Worm (Caenorhabditis elegans) whole organism, late embryonic: ENCODE results near the gene T19B10.12.

Experiments
- ceh-6 ChIP-seq: fragments of 200-800 bp; sonication (Bioruptor generic); optimal IDR thresholded peaks from 2 replicates; lab custom pipeline; 2018; ENCODE audit warnings: mild to moderate bottlenecking, missing genetic modification characterization, missing compliant biosample characterization
- pag-3 ChIP-seq: sonication (generic microtip); optimal IDR thresholded peaks from 2 replicates; lab custom pipeline; 2016; ENCODE audit warnings: missing compliant biosample characterization, missing genetic modification characterization, borderline replicate concordance
- pqm-1 ChIP-seq: sonication (generic microtip); optimal IDR thresholded peaks from 2 replicates; lab custom pipeline; 2016; ENCODE audit warnings: missing genetic modification characterization, missing compliant biosample characterization
- pros-1 ChIP-seq: fragments of 150-350 bp; optimal IDR thresholded peaks from 2 replicates; lab custom pipeline; 2014; ENCODE audit warnings: missing biosample characterization, missing genetic modification reagents, missing genetic modification characterization
- rnt-1 ChIP-seq: sonication (generic microtip); optimal IDR thresholded peaks from 2 replicates; lab custom pipeline; 2016; ENCODE audit warnings: missing genetic modification characterization, missing compliant biosample characterization
- unc-55 ChIP-seq: sonication (generic microtip); optimal IDR thresholded peaks from 2 replicates; lab custom pipeline; 2017; ENCODE audit warnings: missing biosample characterization, missing genetic modification reagents, missing genetic modification characterization

DNA sequence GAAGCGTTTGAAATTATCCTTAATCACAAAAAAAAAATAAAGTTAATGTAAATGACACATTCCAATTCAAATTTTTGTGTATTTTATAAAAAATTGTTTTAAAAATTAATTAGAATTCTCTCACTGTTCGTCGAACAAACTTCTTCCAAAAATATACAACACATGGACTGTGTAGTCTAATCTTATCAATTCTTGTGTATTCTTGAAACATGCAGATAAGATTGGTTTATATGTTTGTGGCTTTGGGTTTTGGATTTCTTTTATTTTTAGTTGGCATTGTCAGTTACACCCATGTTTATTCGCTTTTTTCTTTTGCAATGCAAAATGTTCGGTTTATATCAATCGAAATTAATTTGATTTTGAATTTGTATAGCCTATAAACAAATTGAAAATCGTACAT lies 30.4 kb upstream of the T19B10.12 start:
- TF ChIP-seq rnt-1 = no peak
- no peak for TF ChIP-seq pag-3
- no peak for TF ChIP-seq ceh-6 (GFP tag; lab: Kevin White, UChicago)
- TF ChIP-seq pqm-1 (tag; lab: Kevin White, UChicago) = no peak
- no peak for TF ChIP-seq pros-1 (tag; lab: Kevin White, UChicago)
- no peak for TF ChIP-seq unc-55
